Fruit fly (Drosophila melanogaster) whole organism, prepupa: ENCODE results near the gene htt.

Experiments used
- Blimp-1 ChIP-seq: fragments of 200-800 bp; sonication (Bioruptor generic); optimal IDR thresholded peaks from 3 replicates; lab custom pipeline; 2017; ENCODE audit warnings: missing biosample characterization, missing genetic modification characterization, mild to moderate bottlenecking, moderate library complexity, missing genetic modification reagents
- CG34406 ChIP-seq: fragments of 200-800 bp; sonication (Bioruptor generic); optimal IDR thresholded peaks from 3 replicates; lab custom pipeline; 2016; ENCODE audit warnings: missing biosample characterization, missing genetic modification characterization
- CG8319 ChIP-seq: fragments of 200-800 bp; sonication (Bioruptor generic); optimal IDR thresholded peaks from 3 replicates; lab custom pipeline; 2016; ENCODE audit warnings: missing biosample characterization, missing genetic modification characterization
- Eip93F ChIP-seq: fragments of 200-800 bp; sonication (Bioruptor generic); optimal IDR thresholded peaks from 2 replicates; lab custom pipeline; 2016; ENCODE audit warnings: missing biosample characterization, mild to moderate bottlenecking, missing genetic modification characterization
- Hr38 ChIP-seq: sonication (Bioruptor generic); optimal IDR thresholded peaks from 2 replicates; lab custom pipeline; 2016; ENCODE audit warnings: missing biosample characterization, missing genetic modification characterization
- Sox15 ChIP-seq: fragments of 200-800 bp; sonication (Bioruptor generic); optimal IDR thresholded peaks from 3 replicates; lab custom pipeline; 2016; ENCODE audit warnings: missing biosample characterization, missing genetic modification characterization
- eg ChIP-seq: fragments of 200-800 bp; sonication (Bioruptor generic); IDR thresholded peaks from 3 replicates; pipeline ENCODE4 v1.3.6; 2022; ENCODE audit warnings: missing biosample characterization, missing genetic modification characterization
- salr ChIP-seq, 2 experiments: fragments of 200-800 bp; sonication (Bioruptor generic); optimal IDR thresholded peaks; 3 replicates each; lab custom pipeline; 2016 to 2018; ENCODE audit warnings: missing biosample characterization in 2 of 2, missing genetic modification characterization in 2 of 2, mild to moderate bottlenecking in 1 of 2
- topi ChIP-seq: fragments of 200-800 bp; sonication (Bioruptor generic); optimal IDR thresholded peaks from 3 replicates; lab custom pipeline; 2016; ENCODE audit warnings: missing biosample characterization, missing genetic modification characterization

DNA sequence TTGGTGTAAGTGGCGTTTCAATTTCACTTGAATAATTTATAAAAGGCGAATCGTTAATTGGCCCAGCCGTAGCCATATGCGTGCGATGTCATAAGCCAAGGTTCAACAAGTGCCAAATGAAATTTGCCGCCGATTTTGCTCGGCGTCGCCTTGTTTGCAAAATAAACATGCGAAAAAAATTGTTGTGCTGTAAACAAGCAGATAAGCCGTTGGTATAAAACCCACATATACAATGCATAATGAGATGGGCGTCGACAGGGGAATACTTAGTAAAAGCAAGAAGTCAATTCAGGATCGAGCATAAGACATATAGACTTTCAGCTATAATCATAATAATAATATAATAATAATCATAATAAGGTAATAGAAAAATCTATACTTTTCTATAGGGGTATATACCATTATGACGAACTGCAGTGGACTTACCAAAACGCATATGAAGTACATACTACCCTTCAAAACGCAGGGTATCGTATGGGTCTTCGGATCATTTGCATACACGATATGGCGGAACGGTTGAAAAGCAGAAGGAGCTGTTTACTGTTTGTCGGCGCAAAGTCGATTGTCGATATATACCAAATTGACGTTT is 39.8 kb upstream of the htt start:
- TF ChIP-seq topi: peak; percentile 19
- no peak for TF ChIP-seq Blimp-1
- no peak for TF ChIP-seq salr (GFP tag; optimal IDR thresholded peaks at IDR 0.05; lab: Kevin White, UChicago)
- no peak for TF ChIP-seq Sox15 (GFP tag; lab: Kevin White, UChicago)
- TF ChIP-seq eg (GFP tag; lab: Robert Waterston, UW): no peak
- no peak for TF ChIP-seq Eip93F (GFP tag; lab: Kevin White, UChicago)
- no peak for TF ChIP-seq Hr38
- TF ChIP-seq CG8319 (GFP tag; lab: Kevin White, UChicago): no peak
- no peak for TF ChIP-seq CG34406
